Fruit fly (Drosophila melanogaster) whole organism, adult: Measurements from ENCODE around the gene Gr93b.

ENCODE experiments used
- CG14711 ChIP-seq: fragments of 200-800 bp; sonication (Bioruptor generic); optimal IDR thresholded peaks from 2 replicates; lab custom pipeline; 2018; ENCODE audit warnings: missing biosample characterization, mild to moderate bottlenecking, missing genetic modification characterization, moderate library complexity
- CG1620 ChIP-seq: fragments of 200-800 bp; sonication (Bioruptor generic); optimal IDR thresholded peaks from 2 replicates; lab custom pipeline; 2016; ENCODE audit warnings: missing biosample characterization, missing genetic modification characterization
- CG33017 ChIP-seq: fragments of 200-800 bp; sonication (Bioruptor generic); optimal IDR thresholded peaks from 2 replicates; lab custom pipeline; 2018; ENCODE audit warnings: missing biosample characterization, mild to moderate bottlenecking, missing genetic modification characterization, moderate library complexity
- CG5204 ChIP-seq: fragments of 200-800 bp; sonication (Bioruptor generic); optimal IDR thresholded peaks from 2 replicates; lab custom pipeline; 2016; ENCODE audit warnings: missing biosample characterization, missing genetic modification characterization
- CG7045 ChIP-seq: fragments of 200-800 bp; sonication (Bioruptor generic); optimal IDR thresholded peaks from 2 replicates; lab custom pipeline; 2017; ENCODE audit warnings: missing biosample characterization, mild to moderate bottlenecking, missing genetic modification characterization
- CG7101 ChIP-seq: fragments of 200-800 bp; sonication (Bioruptor generic); optimal IDR thresholded peaks from 2 replicates; lab custom pipeline; 2018; ENCODE audit warnings: missing biosample characterization, mild to moderate bottlenecking, missing genetic modification characterization, moderate library complexity
- Clk ChIP-seq: fragments of 200-800 bp; sonication (Bioruptor generic); optimal IDR thresholded peaks from 2 replicates; lab custom pipeline; 2017; ENCODE audit warnings: missing biosample characterization, missing genetic modification characterization
- Crg-1 ChIP-seq: fragments of 200-800 bp; sonication (Bioruptor generic); optimal IDR thresholded peaks from 2 replicates; lab custom pipeline; 2016; ENCODE audit warnings: missing biosample characterization, missing genetic modification characterization
- bab1 ChIP-seq: fragments of 200-800 bp; sonication (Bioruptor generic); optimal IDR thresholded peaks from 3 replicates; lab custom pipeline; 2019; ENCODE audit warnings: missing biosample characterization, mild to moderate bottlenecking, missing genetic modification characterization, moderate library complexity
- cnc ChIP-seq, 2 experiments: fragments of >200 bp; optimal IDR thresholded peaks; 2 replicates each; lab custom pipeline; 2017
- toe ChIP-seq: fragments of 200-800 bp; sonication (Bioruptor generic); optimal IDR thresholded peaks from 2 replicates; lab custom pipeline; 2016; ENCODE audit warnings: missing biosample characterization, missing genetic modification characterization

dm6 chr3R:21846559-21846958 is 3.0 kb upstream of the Gr93b start, which contains the start of gene Gr93d:
- no peak for TF ChIP-seq CG5204 (GFP tag; lab: Kevin White, UChicago)
- no peak for TF ChIP-seq CG7101
- no peak for TF ChIP-seq cnc (optimal IDR thresholded peaks at IDR 0.05; lab: Kevin White, UChicago)
- no peak for TF ChIP-seq CG1620
- TF ChIP-seq Clk (GFP tag; lab: Kevin White, UChicago) = no peak
- no peak for TF ChIP-seq CG7045 (GFP tag; lab: Kevin White, UChicago)
- TF ChIP-seq CG33017 (tag; lab: Kevin White, UChicago) = no peak
- no peak for TF ChIP-seq bab1
- no peak for TF ChIP-seq toe
- TF ChIP-seq Crg-1 (GFP tag; lab: Kevin White, UChicago) = no peak
- no peak for TF ChIP-seq CG14711 (tag; lab: Kevin White, UChicago)
